Worm (Caenorhabditis elegans): ENCODE data around the gene mig-39.

DNA sequence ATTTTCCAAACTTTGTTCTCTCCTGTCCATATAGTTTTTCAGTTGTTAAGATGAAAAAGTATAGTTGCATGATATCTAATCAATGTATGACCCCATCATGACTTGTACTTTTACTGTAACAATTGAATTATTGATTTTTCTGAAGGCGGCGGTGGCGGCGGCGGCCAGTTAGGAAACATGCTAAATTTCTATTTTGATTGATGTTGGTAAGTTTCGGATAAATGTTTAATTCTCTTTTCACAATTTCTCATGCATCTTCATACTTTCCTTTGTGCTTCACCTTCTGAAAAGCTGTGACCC, 48.9 kb upstream of the mig-39 start, which contains the start of gene sor-1:
- TF ChIP-seq odd-2 (tag; optimal IDR thresholded peaks at IDR 0.05) (no peak), pha-2 (tag; optimal IDR thresholded peaks at IDR 0.05) (no peak), eyg-1 (tag; optimal IDR thresholded peaks at IDR 0.05) (no peak), zip-5 (tag; optimal IDR thresholded peaks at IDR 0.05) (no peak), fkh-10 (GFP tag; optimal IDR thresholded peaks at IDR 0.05) (no peak), unc-55 (GFP tag; optimal IDR thresholded peaks at IDR 0.05) (no peak), gmeb-2 (tag; optimal IDR thresholded peaks at IDR 0.05) (no peak), ceh-30 (tag; optimal IDR thresholded peaks at IDR 0.05) (no peak), elt-2 (tag; optimal IDR thresholded peaks at IDR 0.05) (no peak)

Data from whole organism, late embryonic.